Worm (Caenorhabditis elegans) whole organism, L4 larva: ENCODE data around the gene H03A11.13.

Experiments used
- ZK546.5 ChIP-seq, 2 experiments: sonication (generic microtip); optimal IDR thresholded peaks; 2 replicates each; lab custom pipeline; 2017; ENCODE audit warnings: missing biosample characterization in 2 of 2, missing genetic modification characterization in 2 of 2
- fkh-10 ChIP-seq: fragments of 150-350 bp; optimal IDR thresholded peaks from 2 replicates; lab custom pipeline; 2014; ENCODE audit warnings: missing biosample characterization, missing genetic modification reagents, missing genetic modification characterization
- hmg-1.1 ChIP-seq: fragments of 200-800 bp; sonication (Bioruptor generic); IDR thresholded peaks from 2 replicates; pipeline ENCODE4 v1.3.6; 2022; ENCODE audit warnings: missing genetic modification reagents, missing genetic modification characterization, missing compliant biosample characterization
- lir-3 ChIP-seq: sonication (generic microtip); optimal IDR thresholded peaks from 2 replicates; lab custom pipeline; 2016; ENCODE audit warnings: mild to moderate bottlenecking, missing genetic modification characterization, missing compliant biosample characterization
- mep-1 ChIP-seq: fragments of 150-350 bp; sonication (generic microtip); optimal IDR thresholded peaks from 3 replicates; lab custom pipeline; 2014; ENCODE audit warnings: missing biosample characterization, missing genetic modification characterization
- skn-1 ChIP-seq: fragments of 150-350 bp; optimal IDR thresholded peaks from 2 replicates; lab custom pipeline; 2014; ENCODE audit warnings: missing biosample characterization, missing genetic modification characterization
- snpc-4 ChIP-seq: fragments of 150-350 bp; optimal IDR thresholded peaks from 2 replicates; lab custom pipeline; 2014; ENCODE audit warnings: missing biosample characterization, missing genetic modification characterization

DNA sequence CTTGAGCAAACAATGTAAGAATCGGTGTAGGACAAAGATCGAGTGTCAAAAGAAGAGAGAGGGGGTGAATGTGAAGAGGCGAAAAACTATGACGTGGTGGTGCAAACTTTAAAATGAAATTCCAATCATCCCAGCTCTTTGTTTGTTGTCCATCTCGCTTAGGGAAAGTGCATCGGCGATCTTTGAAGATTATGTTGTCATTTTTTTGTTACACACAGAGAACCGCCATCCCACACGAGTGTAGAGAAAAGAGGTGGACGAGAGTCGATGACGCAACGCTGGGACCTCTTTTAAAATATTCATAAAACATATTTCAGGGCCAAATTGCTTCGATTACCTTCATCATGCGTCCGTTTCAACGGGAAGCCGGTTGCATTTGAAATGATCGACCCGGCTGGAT, 21.7 kb downstream of the H03A11.13 start:
- TF ChIP-seq hmg-1.1 (GFP tag; lab: Robert Waterston, UW), result no peak
- no peak for TF ChIP-seq snpc-4 (tag; lab: Kevin White, UChicago)
- no peak for TF ChIP-seq skn-1 (tag; lab: Kevin White, UChicago)
- TF ChIP-seq lir-3 (tag; lab: Kevin White, UChicago), result no peak
- TF ChIP-seq mep-1 (tag; lab: Kevin White, UChicago), result peak; percentile 11
- TF ChIP-seq fkh-10 (GFP tag; lab: Kevin White, UChicago), result no peak
- TF ChIP-seq ZK546.5 (tag; optimal IDR thresholded peaks at IDR 0.05; lab: Kevin White, UChicago), result no peak
